Fruit fly (Drosophila melanogaster) whole organism, embryonic: ENCODE measurements around the gene SCaMC.

ENCODE experiments used
- Blimp-1 ChIP-seq: fragments of 200-800 bp; sonication (Bioruptor generic); optimal IDR thresholded peaks from 3 replicates; lab custom pipeline; 2018; ENCODE audit warnings: missing biosample characterization, missing genetic modification characterization, mild to moderate bottlenecking, moderate library complexity, missing genetic modification reagents
- CG10209 ChIP-seq: fragments of 200-800 bp; sonication (Bioruptor generic); optimal IDR thresholded peaks from 3 replicates; lab custom pipeline; 2017; ENCODE audit warnings: missing biosample characterization, mild to moderate bottlenecking, missing genetic modification characterization, missing genetic modification reagents
- CG10267 ChIP-seq: fragments of 200-800 bp; sonication (Bioruptor generic); optimal IDR thresholded peaks from 2 replicates; lab custom pipeline; 2018; ENCODE audit warnings: missing biosample characterization, mild to moderate bottlenecking, missing genetic modification characterization, moderate library complexity
- CG15514 ChIP-seq: fragments of 200-800 bp; sonication (Bioruptor generic); optimal IDR thresholded peaks from 3 replicates; lab custom pipeline; 2017; ENCODE audit warnings: missing biosample characterization, missing genetic modification characterization, mild to moderate bottlenecking, moderate library complexity, missing genetic modification reagents
- CG8089 ChIP-seq: fragments of 200-800 bp; sonication (Bioruptor generic); optimal IDR thresholded peaks from 3 replicates; lab custom pipeline; 2016; ENCODE audit warnings: missing biosample characterization, missing genetic modification characterization
- Rx ChIP-seq: fragments of 200-800 bp; sonication (Bioruptor generic); IDR thresholded peaks from 2 replicates; pipeline ENCODE4 v1.3.6; 2022; ENCODE audit warnings: missing biosample characterization, missing genetic modification characterization
- danr ChIP-seq: fragments of 200-800 bp; sonication (Bioruptor generic); IDR thresholded peaks from 2 replicates; pipeline ENCODE4 v1.3.6; 2022; ENCODE audit warnings: missing biosample characterization, missing genetic modification characterization
- gcm ChIP-seq: fragments of 200-800 bp; sonication (Bioruptor generic); optimal IDR thresholded peaks from 2 replicates; lab custom pipeline; 2019; ENCODE audit warnings: missing biosample characterization, mild to moderate bottlenecking, missing genetic modification characterization, moderate library complexity
- jigr1 ChIP-seq: fragments of 200-800 bp; sonication (Bioruptor generic); IDR thresholded peaks from 3 replicates; pipeline ENCODE4 v1.3.6; 2022; ENCODE audit warnings: missing biosample characterization, missing genetic modification characterization
- sim ChIP-seq: fragments of 200-800 bp; sonication (Bioruptor generic); IDR thresholded peaks from 2 replicates; pipeline ENCODE4 v1.3.6; 2022; ENCODE audit warnings: missing biosample characterization, missing genetic modification characterization
- sqz ChIP-seq: fragments of 200-800 bp; sonication (Bioruptor generic); optimal IDR thresholded peaks from 3 replicates; lab custom pipeline; 2018; ENCODE audit warnings: missing biosample characterization, mild to moderate bottlenecking, missing genetic modification characterization
- wdn ChIP-seq: fragments of 200-800 bp; sonication (Bioruptor generic); IDR thresholded peaks from 2 replicates; pipeline ENCODE4 v1.3.6; 2022; ENCODE audit warnings: missing biosample characterization, missing genetic modification characterization

dm6 chr3L:12387063-12387462, 27.6 kb downstream of the SCaMC start:
- TF ChIP-seq gcm (GFP tag; lab: Kevin White, UChicago) (no peak), sim (no peak), CG8089 (GFP tag; lab: Kevin White, UChicago) (no peak), Rx (no peak), CG10209 (GFP tag; lab: Kevin White, UChicago) (no peak), jigr1 (no peak), danr (GFP tag; lab: Robert Waterston, UW) (no peak), CG10267 (tag; lab: Kevin White, UChicago) (no peak), CG15514 (GFP tag; lab: Kevin White, UChicago) (no peak), wdn (GFP tag; lab: Robert Waterston, UW) (no peak), sqz (GFP tag; lab: Kevin White, UChicago) (no peak), Blimp-1 (GFP tag; lab: Kevin White, UChicago) (no peak)
